Worm (Caenorhabditis elegans) whole organism, L4 larva: ENCODE measurements around the gene oac-59.

Experiments used
- fos-1 ChIP-seq: fragments of 150-350 bp; optimal IDR thresholded peaks from 2 replicates; lab custom pipeline; 2014; ENCODE audit warnings: missing biosample characterization, missing genetic modification characterization
- mdl-1 ChIP-seq, 2 experiments: fragments of 150-350 bp in 1 of 2; sonication (generic microtip) in 1 of 2; optimal IDR thresholded peaks; 2 replicates each; lab custom pipeline; 2014 to 2017; ENCODE audit warnings: missing biosample characterization in 2 of 2, missing genetic modification characterization in 2 of 2
- unc-130 ChIP-seq: sonication (generic microtip); optimal IDR thresholded peaks from 2 replicates; lab custom pipeline; 2016; ENCODE audit warnings: missing genetic modification reagents, missing genetic modification characterization, missing compliant biosample characterization
- zfp-2 ChIP-seq: sonication (generic microtip); optimal IDR thresholded peaks from 2 replicates; lab custom pipeline; 2016; ENCODE audit warnings: mild to moderate bottlenecking, missing genetic modification characterization, missing compliant biosample characterization

DNA sequence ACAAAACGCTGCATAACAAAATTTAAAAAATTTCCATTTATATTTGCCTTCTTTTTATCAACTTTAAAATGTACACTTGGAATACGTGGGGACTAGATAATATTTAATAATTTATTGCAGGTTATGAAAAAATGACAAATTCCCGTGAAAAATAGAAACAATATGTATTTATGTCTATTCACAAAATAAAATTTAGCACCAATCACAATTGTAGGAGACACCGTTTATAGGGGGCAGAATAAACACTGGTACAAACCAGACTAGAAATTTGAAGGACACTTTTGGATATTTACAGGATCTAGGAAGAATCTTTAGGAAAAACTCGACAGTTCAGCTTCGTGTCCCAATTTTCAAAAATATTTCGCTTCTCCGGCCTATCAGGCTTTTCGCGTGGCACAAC is 30.7 kb downstream of the oac-59 start, which contains the start of gene C42C1.3:
- TF ChIP-seq unc-130 (GFP tag; lab: Kevin White, UChicago): no peak
- TF ChIP-seq mdl-1 (tag; optimal IDR thresholded peaks at IDR 0.05; lab: Kevin White, UChicago): no peak
- TF ChIP-seq zfp-2: no peak
- TF ChIP-seq fos-1: no peak
